Worm (Caenorhabditis elegans) whole organism, L4/young adult: ENCODE measurements around the gene T14E8.2.

Experiments used
- W03F9.2 ChIP-seq: fragments of 150-350 bp; optimal IDR thresholded peaks from 2 replicates; lab custom pipeline; 2014; ENCODE audit warnings: missing biosample characterization, missing genetic modification characterization
- dao-5 ChIP-seq: sonication (generic microtip); optimal IDR thresholded peaks from 2 replicates; lab custom pipeline; 2016; ENCODE audit warnings: missing genotype, missing genetic modification characterization, moderate library complexity, missing compliant biosample characterization
- him-1 ChIP-seq: sonication (generic microtip); optimal IDR thresholded peaks from 2 replicates; lab custom pipeline; 2016; ENCODE audit warnings: missing genotype, missing genetic modification reagents, missing genetic modification characterization, missing compliant biosample characterization

The T14E8.2 gene

ce11 chrX:6519946-6520345, 22.8 kb upstream of the T14E8.2 start:
- TF ChIP-seq dao-5 (no peak), him-1 (tag; lab: Kevin White, UChicago) (no peak), W03F9.2 (tag; lab: Kevin White, UChicago) (no peak)

- TF ChIP-seq W03F9.2 (tag; lab: Kevin White, UChicago) (no peak), dao-5 (no peak), him-1 (tag; lab: Kevin White, UChicago) (no peak)
Measured at ce11 chrX:6520644-6521043, 22.1 kb upstream of the T14E8.2 start.

- TF ChIP-seq W03F9.2 (tag; lab: Kevin White, UChicago) (no peak), dao-5 (peak; percentile 44)
Measured at ce11 chrX:6522634-6523070, 20.1 kb upstream of the T14E8.2 start.

- no peak for TF ChIP-seq dao-5
- TF ChIP-seq W03F9.2 (tag; lab: Kevin White, UChicago), result no peak
- TF ChIP-seq him-1 (tag; lab: Kevin White, UChicago), result no peak
Measured at ce11 chrX:6530046-6530445, 12.7 kb upstream of the T14E8.2 start, which contains the start of gene ceh-60. Gene ceh-60, minus strand, starts transcription at chrX:6530146.

- no peak for TF ChIP-seq W03F9.2 (tag; lab: Kevin White, UChicago)
- no peak for TF ChIP-seq him-1 (tag; lab: Kevin White, UChicago)
- TF ChIP-seq dao-5, result no peak
Measured at ce11 chrX:6530591-6530990, 12.2 kb upstream of the T14E8.2 start.

- TF ChIP-seq him-1 (tag; lab: Kevin White, UChicago) (no peak), dao-5 (no peak), W03F9.2 (tag; lab: Kevin White, UChicago) (no peak)
Measured at ce11 chrX:6531896-6532295, 10.9 kb upstream of the T14E8.2 start.

ce11 chrX:6533038-6533437, 9.8 kb upstream of the T14E8.2 start:
- TF ChIP-seq W03F9.2 (tag; lab: Kevin White, UChicago) (no peak), him-1 (tag; lab: Kevin White, UChicago) (no peak), dao-5 (no peak)

ce11 chrX:6536701-6537279, 6.0 kb upstream of the T14E8.2 start, which contains the start of gene ilys-5:
Gene ilys-5, minus strand, starts transcription at chrX:6536840.
- TF ChIP-seq him-1 (tag; lab: Kevin White, UChicago), result no peak
- no peak for TF ChIP-seq dao-5
- TF ChIP-seq W03F9.2 (tag; lab: Kevin White, UChicago), result no peak

- TF ChIP-seq him-1 (tag; lab: Kevin White, UChicago) (no peak), W03F9.2 (tag; lab: Kevin White, UChicago) (no peak), dao-5 (no peak)
Measured at ce11 chrX:6538068-6538467, 4.7 kb upstream of the T14E8.2 start.

ce11 chrX:6543665-6544064, 873 bp downstream of the T14E8.2 start:
- TF ChIP-seq him-1 (tag; lab: Kevin White, UChicago), result no peak
- no peak for TF ChIP-seq W03F9.2 (tag; lab: Kevin White, UChicago)
- TF ChIP-seq dao-5, result no peak

- no peak for TF ChIP-seq him-1 (tag; lab: Kevin White, UChicago)
- no peak for TF ChIP-seq dao-5
- no peak for TF ChIP-seq W03F9.2 (tag; lab: Kevin White, UChicago)
Measured at ce11 chrX:6551073-6551652, 8.4 kb downstream of the T14E8.2 start.

ce11 chrX:6551679-6552078, 8.9 kb downstream of the T14E8.2 start:
- TF ChIP-seq W03F9.2 (tag; lab: Kevin White, UChicago) (no peak), him-1 (tag; lab: Kevin White, UChicago) (no peak), dao-5 (no peak)

ce11 chrX:6552806-6553337, 10.1 kb downstream of the T14E8.2 start, which contains the start of gene svh-2:
Gene svh-2, plus strand, starts transcription at chrX:6553287.
- TF ChIP-seq him-1 (tag; lab: Kevin White, UChicago), result no peak
- TF ChIP-seq dao-5, result no peak
- no peak for TF ChIP-seq W03F9.2 (tag; lab: Kevin White, UChicago)

- no peak for TF ChIP-seq W03F9.2 (tag; lab: Kevin White, UChicago)
- TF ChIP-seq him-1 (tag; lab: Kevin White, UChicago), result no peak
- no peak for TF ChIP-seq dao-5
Measured at ce11 chrX:6553634-6554033, 10.8 kb downstream of the T14E8.2 start.
